Worm (Caenorhabditis elegans): ENCODE results near the gene F56D2.2.
A peak's percentile ranks its signal among the peaks of the same experiment; 100 is the strongest.

ce11 chrIII:5564799-5565198, 22.3 kb upstream of the F56D2.2 start, which contains the start of gene mlc-3:
- TF ChIP-seq lsy-2 (tag; optimal IDR thresholded peaks at IDR 0.05) (no peak), M03D4.4 (tag; optimal IDR thresholded peaks at IDR 0.05) (peak; percentile 42), nhr-237 (tag; optimal IDR thresholded peaks at IDR 0.05) (no peak), bed-3 (GFP tag; optimal IDR thresholded peaks at IDR 0.05) (no peak), pha-4 (tag; optimal IDR thresholded peaks at IDR 0.05) (no peak), mls-2 (tag; optimal IDR thresholded peaks at IDR 0.05) (no peak), nhr-2 (tag; optimal IDR thresholded peaks at IDR 0.05) (no peak), mep-1 (tag; optimal IDR thresholded peaks at IDR 0.05) (no peak), nhr-76 (tag; optimal IDR thresholded peaks at IDR 0.05) (no peak), nhr-28 (tag; optimal IDR thresholded peaks at IDR 0.05) (no peak), unc-120 (tag; optimal IDR thresholded peaks at IDR 0.05; ENCODE audit: poor library complexity, severe bottlenecking) (peak; percentile 48), nhr-12 (tag; optimal IDR thresholded peaks at IDR 0.05) (no peak)
